Worm (Caenorhabditis elegans) whole organism, L3 larva: ENCODE results near the gene sqst-3.

ENCODE experiments used
- R02D3.7 ChIP-seq: fragments of 150-350 bp; optimal IDR thresholded peaks from 2 replicates; lab custom pipeline; 2014; ENCODE audit warnings: missing biosample characterization, missing genetic modification characterization
- aly-2 ChIP-seq: fragments of 150-350 bp; optimal IDR thresholded peaks from 2 replicates; lab custom pipeline; 2014; ENCODE audit warnings: missing biosample characterization, missing genetic modification characterization
- ama-1 ChIP-seq: fragments of 150-350 bp; optimal IDR thresholded peaks from 2 replicates; lab custom pipeline; 2018
- ceh-28 ChIP-seq: fragments of 150-350 bp; optimal IDR thresholded peaks from 2 replicates; lab custom pipeline; 2014; ENCODE audit warnings: missing biosample characterization, missing genetic modification reagents, missing genetic modification characterization
- ceh-82 ChIP-seq: fragments of 150-350 bp; optimal IDR thresholded peaks from 2 replicates; lab custom pipeline; 2014; ENCODE audit warnings: missing biosample characterization, missing genetic modification characterization
- egl-27 ChIP-seq: sonication (generic microtip); optimal IDR thresholded peaks from 4 replicates; lab custom pipeline; 2017; ENCODE audit warnings: missing biosample characterization, missing genetic modification reagents, missing genetic modification characterization
- egl-5 ChIP-seq: fragments of 150-350 bp; optimal IDR thresholded peaks from 2 replicates; lab custom pipeline; 2017; ENCODE audit warnings: missing biosample characterization, missing genetic modification reagents, missing genetic modification characterization, inconsistent platforms
- elt-1 ChIP-seq: fragments of 150-350 bp; optimal IDR thresholded peaks from 2 replicates; lab custom pipeline; 2014; ENCODE audit warnings: missing biosample characterization, missing genetic modification characterization
- elt-2 ChIP-seq: sonication (generic microtip); optimal IDR thresholded peaks from 2 replicates; lab custom pipeline; 2016; ENCODE audit warnings: missing genetic modification reagents, mild to moderate bottlenecking, missing genetic modification characterization, missing compliant biosample characterization
- elt-3 ChIP-seq, 3 experiments: fragments of 150-350 bp in 1 of 3; sonication (generic microtip) in 2 of 3; optimal IDR thresholded peaks; 2 replicates in 2 of 3; 4 replicates in 1 of 3; lab custom pipeline; 2014 to 2017; ENCODE audit warnings: missing biosample characterization in 3 of 3, missing genetic modification characterization in 3 of 3
- eor-1 ChIP-seq, 2 experiments: fragments of 150-350 bp; optimal IDR thresholded peaks; 2 replicates each; lab custom pipeline; 2014 to 2018; ENCODE audit warnings: missing biosample characterization in 2 of 2, missing genetic modification characterization in 2 of 2
- fkh-10 ChIP-seq: sonication (generic microtip); optimal IDR thresholded peaks from 2 replicates; lab custom pipeline; 2017; ENCODE audit warnings: missing biosample characterization, missing genetic modification reagents, missing genetic modification characterization
- fos-1 ChIP-seq: fragments of 150-350 bp; optimal IDR thresholded peaks from 2 replicates; lab custom pipeline; 2014; ENCODE audit warnings: missing biosample characterization, missing genetic modification characterization
- jun-1 ChIP-seq: fragments of 150-350 bp; optimal IDR thresholded peaks from 2 replicates; lab custom pipeline; 2014; ENCODE audit warnings: missing biosample characterization, missing genetic modification reagents, missing genetic modification characterization
- lsy-12 ChIP-seq: sonication (generic microtip); optimal IDR thresholded peaks from 2 replicates; lab custom pipeline; 2016; ENCODE audit warnings: mild to moderate bottlenecking, missing genetic modification characterization, missing compliant biosample characterization
- mdl-1 ChIP-seq: fragments of 150-350 bp; optimal IDR thresholded peaks from 2 replicates; lab custom pipeline; 2014; ENCODE audit warnings: missing biosample characterization, missing genetic modification characterization
- mml-1 ChIP-seq: fragments of 150-350 bp; sonication (generic microtip); optimal IDR thresholded peaks from 3 replicates; lab custom pipeline; 2014; ENCODE audit warnings: missing biosample characterization, missing genetic modification characterization
- nfya-1 ChIP-seq: sonication (generic microtip); optimal IDR thresholded peaks from 2 replicates; lab custom pipeline; 2017; ENCODE audit warnings: missing genetic modification characterization, mild to moderate bottlenecking, missing compliant biosample characterization, antibody characterized with exemption, moderate library complexity; ENCODE audit not compliant: insufficient read depth
- nhr-11 ChIP-seq: fragments of 150-350 bp; optimal IDR thresholded peaks from 2 replicates; lab custom pipeline; 2014; ENCODE audit warnings: missing biosample characterization, missing genetic modification characterization
- nhr-12 ChIP-seq: fragments of 150-350 bp; optimal IDR thresholded peaks from 2 replicates; lab custom pipeline; 2014; ENCODE audit warnings: missing biosample characterization, missing genetic modification characterization
- nhr-23 ChIP-seq: fragments of 150-350 bp; optimal IDR thresholded peaks from 2 replicates; lab custom pipeline; 2014; ENCODE audit warnings: missing biosample characterization, missing genetic modification reagents, missing genetic modification characterization
- nhr-237 ChIP-seq: fragments of 150-350 bp; optimal IDR thresholded peaks from 2 replicates; lab custom pipeline; 2014; ENCODE audit warnings: missing biosample characterization, missing genetic modification characterization
- nhr-25 ChIP-seq: sonication (generic microtip); optimal IDR thresholded peaks from 2 replicates; lab custom pipeline; 2017; ENCODE audit warnings: missing biosample characterization, missing genetic modification characterization
- nhr-67 ChIP-seq: fragments of 150-350 bp; optimal IDR thresholded peaks from 2 replicates; lab custom pipeline; 2014; ENCODE audit warnings: missing biosample characterization, missing genetic modification characterization
- nhr-76 ChIP-seq: fragments of 150-350 bp; sonication (generic microtip); optimal IDR thresholded peaks from 5 replicates; lab custom pipeline; 2014; ENCODE audit warnings: missing biosample characterization, missing genetic modification characterization
- nhr-77 ChIP-seq: fragments of 150-350 bp; optimal IDR thresholded peaks from 2 replicates; lab custom pipeline; 2014; ENCODE audit warnings: missing biosample characterization, missing genetic modification characterization
- pha-4 ChIP-seq: fragments of 150-350 bp; optimal IDR thresholded peaks from 2 replicates; lab custom pipeline; 2014; ENCODE audit warnings: missing biosample characterization, missing genetic modification reagents, missing genetic modification characterization
- pqm-1 ChIP-seq: fragments of 150-350 bp; optimal IDR thresholded peaks from 2 replicates; lab custom pipeline; 2017; ENCODE audit warnings: missing biosample characterization, missing genetic modification characterization, inconsistent platforms
- sea-2 ChIP-seq: fragments of 150-350 bp; sonication (generic microtip); optimal IDR thresholded peaks from 4 replicates; lab custom pipeline; 2014; ENCODE audit warnings: missing biosample characterization, missing genetic modification reagents, missing genetic modification characterization
- skn-1 ChIP-seq: fragments of 150-350 bp; optimal IDR thresholded peaks from 2 replicates; lab custom pipeline; 2014; ENCODE audit warnings: missing biosample characterization, missing genetic modification characterization
- snpc-4 ChIP-seq: fragments of 150-350 bp; optimal IDR thresholded peaks from 2 replicates; lab custom pipeline; 2014; ENCODE audit warnings: missing biosample characterization, missing genetic modification characterization
- tbx-2 ChIP-seq: sonication (generic microtip); optimal IDR thresholded peaks from 2 replicates; lab custom pipeline; 2016; ENCODE audit warnings: mild to moderate bottlenecking, missing genetic modification characterization, missing compliant biosample characterization
- unc-39 ChIP-seq: sonication (generic microtip); optimal IDR thresholded peaks from 4 replicates; lab custom pipeline; 2017; ENCODE audit warnings: missing biosample characterization, missing genetic modification characterization
- unc-62 ChIP-seq: fragments of 150-350 bp; sonication (generic microtip); optimal IDR thresholded peaks from 4 replicates; lab custom pipeline; 2014; ENCODE audit warnings: missing biosample characterization, missing genetic modification reagents, missing genetic modification characterization
- ztf-11 ChIP-seq: fragments of 150-350 bp; optimal IDR thresholded peaks from 2 replicates; lab custom pipeline; 2014; ENCODE audit warnings: missing biosample characterization, missing genetic modification characterization

sqst-3 gene

DNA sequence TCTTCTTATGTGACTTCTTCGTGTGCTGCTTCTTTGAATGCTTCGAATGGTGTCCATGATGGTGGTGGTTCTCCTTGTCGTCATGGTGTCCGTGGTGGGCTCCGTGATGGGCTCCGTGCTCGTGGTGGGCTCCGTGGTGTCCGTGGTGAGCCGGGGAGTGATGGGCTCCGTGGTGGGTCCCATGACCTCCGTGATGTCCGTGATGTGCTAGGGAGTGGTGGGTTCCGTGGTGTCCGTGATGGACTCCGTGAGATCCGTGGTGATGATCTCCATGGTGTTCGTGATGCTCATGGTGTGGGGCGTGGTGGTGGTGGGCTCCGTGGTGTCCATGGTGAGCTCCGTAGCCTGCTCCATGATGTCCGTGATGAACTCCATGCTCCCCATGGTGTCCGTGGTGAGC, 29.4 kb upstream of the sqst-3 start:
- TF ChIP-seq mdl-1 (tag; lab: Kevin White, UChicago), result no peak
- no peak for TF ChIP-seq jun-1 (tag; lab: Kevin White, UChicago)
- no peak for TF ChIP-seq nhr-76 (tag; lab: Kevin White, UChicago)
- no peak for TF ChIP-seq elt-2
- TF ChIP-seq unc-39, result no peak

DNA sequence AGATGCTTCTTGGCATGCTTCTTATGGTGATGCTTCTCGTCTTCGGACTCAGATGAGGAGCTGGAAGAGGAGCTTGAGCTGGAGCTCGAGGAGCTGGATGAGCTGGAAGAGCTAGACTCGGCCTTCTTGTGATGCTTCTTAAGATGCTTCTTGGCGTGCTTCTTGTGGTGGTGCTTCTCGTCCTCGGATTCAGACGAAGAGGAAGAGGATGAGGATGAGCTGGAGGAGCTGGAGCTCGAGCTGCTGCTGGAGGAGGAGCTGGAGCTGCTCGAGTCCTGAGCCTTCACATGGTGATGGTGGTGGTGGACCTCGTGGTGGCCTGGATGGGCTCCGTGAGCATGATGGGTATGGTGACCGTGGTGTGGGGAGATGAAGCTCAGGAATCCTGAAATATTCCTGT, 27.8 kb upstream of the sqst-3 start:
- TF ChIP-seq pqm-1, result no peak
- no peak for TF ChIP-seq nhr-23
- no peak for TF ChIP-seq unc-62 (GFP tag; lab: Kevin White, UChicago)
- TF ChIP-seq sea-2, result no peak
- no peak for TF ChIP-seq aly-2 (tag; lab: Kevin White, UChicago)
- no peak for TF ChIP-seq nhr-237
- no peak for TF ChIP-seq fos-1
- TF ChIP-seq unc-39, result no peak
- no peak for TF ChIP-seq R02D3.7
- TF ChIP-seq egl-5 (tag; lab: Kevin White, UChicago), result no peak
- no peak for TF ChIP-seq nhr-67 (tag; lab: Kevin White, UChicago)
- TF ChIP-seq mml-1 (tag; lab: Kevin White, UChicago), result no peak
- no peak for TF ChIP-seq eor-1 (tag; optimal IDR thresholded peaks at IDR 0.05; lab: Kevin White, UChicago)
- no peak for TF ChIP-seq elt-3 (tag; optimal IDR thresholded peaks at IDR 0.05; lab: Kevin White, UChicago)
- TF ChIP-seq ceh-28 (tag; lab: Kevin White, UChicago), result no peak

DNA sequence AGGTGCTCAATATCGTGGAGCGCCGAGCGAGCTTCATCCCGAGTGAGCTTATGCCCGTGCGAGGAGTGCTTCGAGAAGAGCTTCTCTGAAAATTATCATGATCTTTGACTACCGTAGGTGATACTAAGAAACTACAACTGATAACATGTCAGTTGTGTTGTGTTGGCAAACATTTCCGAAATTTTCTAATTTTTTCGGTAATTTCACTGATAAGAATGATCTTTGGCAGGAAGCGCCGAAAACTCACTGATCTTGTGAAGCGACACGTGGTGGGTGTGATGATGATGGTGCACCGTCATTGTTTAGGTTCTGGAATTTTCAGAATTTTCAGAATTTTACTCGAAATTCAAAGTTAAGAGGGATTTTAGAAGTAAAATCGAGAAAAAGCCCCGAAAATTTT, 27.3 kb upstream of the sqst-3 start, which contains the start of gene Y39B6A.1:
Y39B6A.1 (minus strand) TSS at position 309 of the 400 bp plus-strand sequence.
- TF ChIP-seq unc-39 (no peak), elt-2 (peak; percentile 81), aly-2 (tag; lab: Kevin White, UChicago) (no peak), pqm-1 (peak; percentile 68), nhr-11 (tag; lab: Kevin White, UChicago) (no peak), ama-1 (lab: Kevin White, UChicago) (no peak), nhr-237 (no peak)

ce11 chrV:19205450-19205849, 25.1 kb upstream of the sqst-3 start:
- TF ChIP-seq nhr-25 (tag; lab: Kevin White, UChicago) (no peak), elt-2 (peak; percentile 96), nfya-1 (tag; lab: Kevin White, UChicago) (peak; percentile 11), pqm-1 (peak; percentile 93), snpc-4 (tag; lab: Kevin White, UChicago) (no peak), nhr-237 (no peak), jun-1 (tag; lab: Kevin White, UChicago) (peak; percentile 50), nhr-12 (no peak), fkh-10 (GFP tag; lab: Kevin White, UChicago) (no peak), aly-2 (tag; lab: Kevin White, UChicago) (no peak), pha-4 (tag; lab: Kevin White, UChicago) (no peak), unc-62 (GFP tag; lab: Kevin White, UChicago) (no peak), elt-1 (no peak)

- TF ChIP-seq egl-27 (tag; lab: Kevin White, UChicago), result no peak
- peak; percentile 92 for TF ChIP-seq elt-2
- TF ChIP-seq jun-1 (tag; lab: Kevin White, UChicago), result no peak
- TF ChIP-seq pha-4 (tag; lab: Kevin White, UChicago), result peak; percentile 1
- TF ChIP-seq nhr-25 (tag; lab: Kevin White, UChicago), result no peak
- no peak for TF ChIP-seq egl-5 (tag; lab: Kevin White, UChicago)
- TF ChIP-seq skn-1 (tag; lab: Kevin White, UChicago), result no peak
- no peak for TF ChIP-seq nhr-11 (tag; lab: Kevin White, UChicago)
- peak; percentile 71 for TF ChIP-seq pqm-1
- no peak for TF ChIP-seq ztf-11 (tag; lab: Kevin White, UChicago)
- no peak for TF ChIP-seq nhr-77 (tag; lab: Kevin White, UChicago)
- no peak for TF ChIP-seq ceh-82 (tag; lab: Kevin White, UChicago)
- TF ChIP-seq tbx-2 (tag; lab: Kevin White, UChicago), result no peak
- TF ChIP-seq lsy-12 (tag; lab: Kevin White, UChicago), result no peak
Measured at ce11 chrV:19206911-19207310, 23.7 kb upstream of the sqst-3 start.
